Fruit fly (Drosophila melanogaster) whole organism, prepupa: Measurements from ENCODE around the gene CG7675.
A peak's percentile ranks its signal among the peaks of the same experiment; 100 is the strongest.

Source experiments
- Blimp-1 ChIP-seq: fragments of 200-800 bp; sonication (Bioruptor generic); optimal IDR thresholded peaks from 3 replicates; lab custom pipeline; 2017; ENCODE audit warnings: missing biosample characterization, missing genetic modification characterization, mild to moderate bottlenecking, moderate library complexity, missing genetic modification reagents
- CG10631 ChIP-seq: fragments of 200-800 bp; sonication (Bioruptor generic); optimal IDR thresholded peaks from 2 replicates; lab custom pipeline; 2016; ENCODE audit warnings: missing biosample characterization, missing genetic modification characterization
- CG10669 ChIP-seq: fragments of 200-800 bp; sonication (Bioruptor generic); optimal IDR thresholded peaks from 3 replicates; lab custom pipeline; 2018; ENCODE audit warnings: missing biosample characterization, mild to moderate bottlenecking, missing genetic modification characterization, moderate library complexity
- CG11294 ChIP-seq: fragments of 200-800 bp; sonication (Bioruptor generic); IDR thresholded peaks from 2 replicates; pipeline ENCODE4 v1.3.6; 2022; ENCODE audit warnings: missing biosample characterization, missing genetic modification characterization
- CG15336 ChIP-seq: fragments of 200-800 bp; sonication (Bioruptor generic); IDR thresholded peaks from 2 replicates; pipeline ENCODE4 v1.3.6; 2022; ENCODE audit warnings: missing biosample characterization, missing genetic modification characterization
- CG16779 ChIP-seq: fragments of 200-800 bp; sonication (Bioruptor generic); optimal IDR thresholded peaks from 3 replicates; lab custom pipeline; 2017; ENCODE audit warnings: missing biosample characterization, mild to moderate bottlenecking, missing genetic modification characterization
- CG3032 ChIP-seq: fragments of 200-800 bp; optimal IDR thresholded peaks from 2 replicates; lab custom pipeline; 2019; ENCODE audit warnings: missing biosample characterization, mild to moderate bottlenecking, missing genetic modification characterization, moderate library complexity
- CG32006 ChIP-seq: fragments of 200-800 bp; sonication (Bioruptor generic); optimal IDR thresholded peaks from 3 replicates; lab custom pipeline; 2017; ENCODE audit warnings: missing biosample characterization, mild to moderate bottlenecking, missing genetic modification characterization
- CG6276 ChIP-seq: fragments of 200-800 bp; sonication (Bioruptor generic); optimal IDR thresholded peaks from 2 replicates; lab custom pipeline; 2017; ENCODE audit warnings: missing biosample characterization, mild to moderate bottlenecking, missing genetic modification characterization
- CG6854 ChIP-seq: fragments of 200-800 bp; sonication (Bioruptor generic); optimal IDR thresholded peaks from 2 replicates; lab custom pipeline; 2017; ENCODE audit warnings: missing biosample characterization, mild to moderate bottlenecking, missing genetic modification characterization
- CG8119 ChIP-seq: fragments of 200-800 bp; sonication (Bioruptor generic); IDR thresholded peaks from 3 replicates; pipeline ENCODE4 v1.3.6; 2022; ENCODE audit warnings: missing biosample characterization, missing genetic modification characterization
- CG8632 ChIP-seq: fragments of 200-800 bp; sonication (Bioruptor generic); optimal IDR thresholded peaks from 3 replicates; lab custom pipeline; 2016; ENCODE audit warnings: missing biosample characterization, missing genetic modification characterization
- CG9139 ChIP-seq: fragments of 200-800 bp; sonication (Bioruptor generic); optimal IDR thresholded peaks from 3 replicates; lab custom pipeline; 2017; ENCODE audit warnings: missing biosample characterization, mild to moderate bottlenecking, missing genetic modification characterization
- Eip78C ChIP-seq: fragments of 200-800 bp; sonication (Bioruptor generic); peaks from one replicate; lab custom pipeline; 2016; ENCODE audit warnings: missing biosample characterization, missing genetic modification characterization
- Eip93F ChIP-seq: fragments of 200-800 bp; sonication (Bioruptor generic); optimal IDR thresholded peaks from 2 replicates; lab custom pipeline; 2016; ENCODE audit warnings: missing biosample characterization, mild to moderate bottlenecking, missing genetic modification characterization
- Ets21C ChIP-seq: fragments of 200-800 bp; sonication (Bioruptor generic); optimal IDR thresholded peaks from 3 replicates; lab custom pipeline; 2016; ENCODE audit warnings: missing biosample characterization, missing genetic modification characterization
- Ets96B ChIP-seq: fragments of 200-800 bp; optimal IDR thresholded peaks from 2 replicates; lab custom pipeline; 2019; ENCODE audit warnings: missing biosample characterization, mild to moderate bottlenecking, missing genetic modification characterization, moderate library complexity
- Hr39 ChIP-seq: fragments of 200-800 bp; sonication (Bioruptor generic); optimal IDR thresholded peaks from 2 replicates; lab custom pipeline; 2016; ENCODE audit warnings: missing biosample characterization, missing genetic modification characterization
- OdsH ChIP-seq: fragments of 200-800 bp; sonication (Bioruptor generic); optimal IDR thresholded peaks from 3 replicates; lab custom pipeline; 2016; ENCODE audit warnings: missing biosample characterization, missing genetic modification characterization
- Smox ChIP-seq: fragments of 200-800 bp; sonication (Bioruptor generic); optimal IDR thresholded peaks from 3 replicates; lab custom pipeline; 2016; ENCODE audit warnings: missing biosample characterization, missing genetic modification characterization
- Sox102F ChIP-seq: fragments of 200-800 bp; sonication (Bioruptor generic); optimal IDR thresholded peaks from 2 replicates; lab custom pipeline; 2016; ENCODE audit warnings: missing biosample characterization, mild to moderate bottlenecking, missing genetic modification characterization
- Sox14 ChIP-seq: fragments of 200-800 bp; sonication (Bioruptor generic); optimal IDR thresholded peaks from 3 replicates; lab custom pipeline; 2016; ENCODE audit warnings: missing biosample characterization, missing genetic modification characterization
- Sox15 ChIP-seq: fragments of 200-800 bp; sonication (Bioruptor generic); optimal IDR thresholded peaks from 3 replicates; lab custom pipeline; 2016; ENCODE audit warnings: missing biosample characterization, missing genetic modification characterization
- acj6 ChIP-seq: fragments of 200-800 bp; sonication (Bioruptor generic); optimal IDR thresholded peaks from 3 replicates; lab custom pipeline; 2016; ENCODE audit warnings: missing biosample characterization, missing genetic modification characterization
- cyc ChIP-seq: fragments of 200-800 bp; sonication (Bioruptor generic); optimal IDR thresholded peaks from 3 replicates; lab custom pipeline; 2016; ENCODE audit warnings: missing biosample characterization, missing genetic modification characterization
- fkh ChIP-seq: fragments of 200-800 bp; sonication (Bioruptor generic); optimal IDR thresholded peaks from 3 replicates; lab custom pipeline; 2017; ENCODE audit warnings: missing biosample characterization, mild to moderate bottlenecking, missing genetic modification characterization, moderate library complexity
- svp ChIP-seq: fragments of 200-800 bp; sonication (Bioruptor generic); peaks from one replicate; lab custom pipeline; 2016; ENCODE audit warnings: missing biosample characterization, missing genetic modification characterization

The CG7675 gene

dm6 chr3R:18360630-18361260, 20.2 kb downstream of the CG7675 start, which contains the start of gene CG15803 (continued):
- TF ChIP-seq CG10669 (GFP tag; lab: Kevin White, UChicago) (no peak), acj6 (GFP tag; lab: Kevin White, UChicago) (no peak), fkh (GFP tag; lab: Kevin White, UChicago) (no peak), Ets96B (tag; lab: Kevin White, UChicago) (no peak)

dm6 chr3R:18355781-18356180, 25.2 kb downstream of the CG7675 start:
- TF ChIP-seq CG6276 (GFP tag; lab: Kevin White, UChicago): no peak
- TF ChIP-seq Sox14 (GFP tag; lab: Kevin White, UChicago): no peak
- no peak for TF ChIP-seq OdsH (GFP tag; lab: Kevin White, UChicago)
- TF ChIP-seq CG10631: no peak
- no peak for TF ChIP-seq fkh (GFP tag; lab: Kevin White, UChicago)
- TF ChIP-seq Blimp-1 (GFP tag; lab: Kevin White, UChicago): no peak
- TF ChIP-seq Sox102F: no peak
- no peak for TF ChIP-seq Eip78C (GFP tag; lab: Kevin White, UChicago)
- TF ChIP-seq Eip93F: no peak
- no peak for TF ChIP-seq CG8632 (GFP tag; lab: Kevin White, UChicago)
- TF ChIP-seq CG32006: no peak
- TF ChIP-seq CG16779: no peak
- no peak for TF ChIP-seq CG9139 (GFP tag; lab: Kevin White, UChicago)
- TF ChIP-seq svp (GFP tag; lab: Kevin White, UChicago): no peak
- TF ChIP-seq CG15336 (GFP tag; lab: Robert Waterston, UW): no peak
- TF ChIP-seq CG11294: no peak
- TF ChIP-seq Sox15 (GFP tag; lab: Kevin White, UChicago): no peak
- no peak for TF ChIP-seq CG6854 (GFP tag; lab: Kevin White, UChicago)
- no peak for TF ChIP-seq CG8119 (GFP tag; lab: Robert Waterston, UW)

dm6 chr3R:18338493-18338892, 42.5 kb downstream of the CG7675 start:
- TF ChIP-seq Hr39 (GFP tag; lab: Kevin White, UChicago): no peak
- no peak for TF ChIP-seq Blimp-1 (GFP tag; lab: Kevin White, UChicago)
- no peak for TF ChIP-seq CG10631
- TF ChIP-seq CG9139 (GFP tag; lab: Kevin White, UChicago): no peak
- no peak for TF ChIP-seq Ets21C
- TF ChIP-seq, all 60 proteins: peak for 0

dm6 chr3R:18328842-18329241, 52.1 kb downstream of the CG7675 start, which contains the start of gene naz:
naz (minus strand) TSS chr3R:18328942.
- TF ChIP-seq CG3032 (tag; lab: Kevin White, UChicago) (no peak), Smox (GFP tag; lab: Kevin White, UChicago) (no peak), Sox15 (GFP tag; lab: Kevin White, UChicago) (no peak), Eip78C (GFP tag; lab: Kevin White, UChicago) (peak; percentile 32), Hr39 (GFP tag; lab: Kevin White, UChicago) (no peak), CG32006 (peak; percentile 21), cyc (GFP tag; lab: Kevin White, UChicago) (no peak)
